Fruit fly (Drosophila melanogaster) whole organism, embryonic: ENCODE results near the gene CG6414.

ENCODE experiments used
- Bteb2 ChIP-seq: fragments of 200-800 bp; sonication (Bioruptor generic); optimal IDR thresholded peaks from 2 replicates; lab custom pipeline; 2016; ENCODE audit warnings: missing biosample characterization, missing genetic modification characterization
- CG10209 ChIP-seq: fragments of 200-800 bp; sonication (Bioruptor generic); optimal IDR thresholded peaks from 3 replicates; lab custom pipeline; 2017; ENCODE audit warnings: missing biosample characterization, mild to moderate bottlenecking, missing genetic modification characterization, missing genetic modification reagents
- CG10366 ChIP-seq: fragments of 200-800 bp; sonication (Bioruptor generic); IDR thresholded peaks from 2 replicates; pipeline ENCODE4 v1.3.6; 2022; ENCODE audit warnings: missing biosample characterization, missing genetic modification characterization
- CG11504 ChIP-seq: fragments of 200-800 bp; sonication (Bioruptor generic); optimal IDR thresholded peaks from 3 replicates; lab custom pipeline; 2019; ENCODE audit warnings: missing biosample characterization, mild to moderate bottlenecking, missing genetic modification characterization, moderate library complexity
- CG12391 ChIP-seq: fragments of 200-800 bp; sonication (Bioruptor generic); optimal IDR thresholded peaks from 3 replicates; lab custom pipeline; 2018; ENCODE audit warnings: missing biosample characterization, mild to moderate bottlenecking, missing genetic modification characterization, moderate library complexity
- CG15696 ChIP-seq: fragments of 200-800 bp; sonication (Bioruptor generic); optimal IDR thresholded peaks from 2 replicates; lab custom pipeline; 2019; ENCODE audit warnings: missing biosample characterization, mild to moderate bottlenecking, missing genetic modification characterization, moderate library complexity
- CG16815 ChIP-seq: fragments of 200-800 bp; sonication (Bioruptor generic); optimal IDR thresholded peaks from 3 replicates; lab custom pipeline; 2017; ENCODE audit warnings: missing biosample characterization, mild to moderate bottlenecking, missing genetic modification characterization
- CG2712 ChIP-seq: fragments of 200-800 bp; optimal IDR thresholded peaks from 3 replicates; lab custom pipeline; 2019; ENCODE audit warnings: missing biosample characterization, mild to moderate bottlenecking, missing genetic modification characterization, moderate library complexity
- CG30403 ChIP-seq: fragments of 200-800 bp; sonication (Bioruptor generic); optimal IDR thresholded peaks from 3 replicates; lab custom pipeline; 2016; ENCODE audit warnings: missing biosample characterization, missing genetic modification characterization
- CG31441 ChIP-seq: fragments of 200-800 bp; sonication (Bioruptor generic); IDR thresholded peaks from 2 replicates; pipeline ENCODE4 v1.3.6; 2022; ENCODE audit warnings: missing biosample characterization, missing genetic modification characterization
- CG33557 ChIP-seq: fragments of 200-800 bp; sonication (Bioruptor generic); optimal IDR thresholded peaks from 2 replicates; lab custom pipeline; 2019; ENCODE audit warnings: missing biosample characterization, mild to moderate bottlenecking, missing genetic modification characterization, moderate library complexity
- CG42726 ChIP-seq: fragments of 200-800 bp; sonication (Bioruptor generic); IDR thresholded peaks from 2 replicates; pipeline ENCODE4 v1.3.6; 2022; ENCODE audit warnings: missing biosample characterization, missing genetic modification characterization; ENCODE audit not compliant: partially characterized antibody
- CG4707 ChIP-seq: fragments of 200-800 bp; sonication (Bioruptor generic); optimal IDR thresholded peaks from 2 replicates; lab custom pipeline; 2018; ENCODE audit warnings: missing biosample characterization, mild to moderate bottlenecking, missing genetic modification characterization, moderate library complexity
- CG4854 ChIP-seq: fragments of 200-800 bp; sonication (Bioruptor generic); optimal IDR thresholded peaks from 2 replicates; lab custom pipeline; 2016; ENCODE audit warnings: missing biosample characterization, missing genetic modification characterization, inconsistent platforms
- CG7372 ChIP-seq: fragments of 200-800 bp; sonication (Bioruptor generic); IDR thresholded peaks from 2 replicates; pipeline ENCODE4 v1.3.6; 2022; ENCODE audit warnings: missing biosample characterization, missing genetic modification characterization
- CG7556 ChIP-seq: fragments of 200-800 bp; sonication (Bioruptor generic); optimal IDR thresholded peaks from 2 replicates; lab custom pipeline; 2017; ENCODE audit warnings: missing biosample characterization, mild to moderate bottlenecking, missing genetic modification characterization
- CG7839 ChIP-seq: fragments of 200-800 bp; sonication (Bioruptor generic); optimal IDR thresholded peaks from 3 replicates; lab custom pipeline; 2018; ENCODE audit warnings: missing biosample characterization, mild to moderate bottlenecking, missing genetic modification characterization, moderate library complexity
- CG7963 ChIP-seq: fragments of 200-800 bp; sonication (Bioruptor generic); IDR thresholded peaks from 3 replicates; pipeline ENCODE4 v1.3.6; 2022; ENCODE audit warnings: missing biosample characterization, missing genetic modification characterization; ENCODE audit not compliant: partially characterized antibody
- CG9727 ChIP-seq: fragments of 200-800 bp; sonication (Bioruptor generic); optimal IDR thresholded peaks from 3 replicates; lab custom pipeline; 2017; ENCODE audit warnings: missing biosample characterization, mild to moderate bottlenecking, missing genetic modification characterization
- D19A ChIP-seq: fragments of 200-800 bp; optimal IDR thresholded peaks from 3 replicates; lab custom pipeline; 2019; ENCODE audit warnings: missing biosample characterization, mild to moderate bottlenecking, missing genetic modification characterization, moderate library complexity
- Dfd ChIP-seq, 2 experiments: fragments of >200 bp; optimal IDR thresholded peaks; 2 replicates each; lab custom pipeline; 2017; ENCODE audit warnings: missing biosample characterization in 2 of 2, missing genetic modification characterization in 2 of 2
- E2f2 ChIP-seq: fragments of 200-800 bp; sonication (Bioruptor generic); IDR thresholded peaks from 2 replicates; pipeline ENCODE4 v1.3.6; 2022; ENCODE audit warnings: missing biosample characterization, missing genetic modification characterization
- Gug ChIP-seq: fragments of 200-800 bp; sonication (Bioruptor generic); IDR thresholded peaks from 4 replicates; pipeline ENCODE4 v1.3.6; 2022; ENCODE audit warnings: missing biosample characterization, missing genetic modification characterization
- H15 ChIP-seq: fragments of 200-800 bp; sonication (Bioruptor generic); IDR thresholded peaks from 3 replicates; pipeline ENCODE4 v1.3.6; 2022; ENCODE audit warnings: missing biosample characterization, missing genetic modification characterization
- HLH3B ChIP-seq: fragments of 200-800 bp; sonication (Bioruptor generic); IDR thresholded peaks from 2 replicates; pipeline ENCODE4 v1.3.6; 2022; ENCODE audit warnings: missing biosample characterization, missing genetic modification characterization
- Hr39 ChIP-seq: fragments of >200 bp; optimal IDR thresholded peaks from 2 replicates; lab custom pipeline; 2017
- Myb ChIP-seq: fragments of 200-800 bp; sonication (Bioruptor generic); optimal IDR thresholded peaks from 2 replicates; lab custom pipeline; 2016; ENCODE audit warnings: missing biosample characterization, missing genetic modification characterization
- Ptx1 ChIP-seq: fragments of 200-800 bp; sonication (Bioruptor generic); IDR thresholded peaks from 2 replicates; pipeline ENCODE4 v1.3.6; 2022; ENCODE audit warnings: missing biosample characterization, missing genetic modification characterization
- Sox102F ChIP-seq: fragments of 200-800 bp; sonication (Bioruptor generic); optimal IDR thresholded peaks from 2 replicates; lab custom pipeline; 2018; ENCODE audit warnings: missing biosample characterization, mild to moderate bottlenecking, missing genetic modification characterization, moderate library complexity
- Stat92E ChIP-seq, 3 experiments: fragments of >200 bp in 2 of 3; fragments of 200-800 bp in 1 of 3; sonication (Bioruptor generic) in 1 of 3; optimal IDR thresholded peaks; 2 replicates each; lab custom pipeline; 2017 to 2019; ENCODE audit warnings: missing biosample characterization in 3 of 3, missing genetic modification characterization in 3 of 3, mild to moderate bottlenecking in 1 of 3, moderate library complexity in 1 of 3
- Xrp1 ChIP-seq: fragments of 200-800 bp; sonication (Bioruptor generic); IDR thresholded peaks from 2 replicates; pipeline ENCODE4 v1.3.6; 2022; ENCODE audit warnings: missing biosample characterization, missing genetic modification characterization
- ci ChIP-seq: fragments of 200-800 bp; sonication (Bioruptor generic); IDR thresholded peaks from 3 replicates; pipeline ENCODE4 v1.3.6; 2022; ENCODE audit warnings: missing biosample characterization, missing genetic modification characterization
- croc ChIP-seq: fragments of 200-800 bp; sonication (Bioruptor generic); conservative IDR thresholded peaks from 3 replicates; pipeline ENCODE4 v1.3.6; 2022; ENCODE audit warnings: missing biosample characterization, missing genetic modification characterization
- dmrt99B ChIP-seq: fragments of 200-800 bp; sonication (Bioruptor generic); optimal IDR thresholded peaks from 2 replicates; lab custom pipeline; 2018; ENCODE audit warnings: missing biosample characterization, mild to moderate bottlenecking, missing genetic modification characterization, moderate library complexity
- gce ChIP-seq: fragments of 200-800 bp; sonication (Bioruptor generic); IDR thresholded peaks from 3 replicates; pipeline ENCODE4 v1.3.6; 2022; ENCODE audit warnings: missing biosample characterization, missing genetic modification characterization
- grau ChIP-seq: fragments of 200-800 bp; optimal IDR thresholded peaks from 3 replicates; lab custom pipeline; 2019; ENCODE audit warnings: missing biosample characterization, mild to moderate bottlenecking, missing genetic modification characterization, moderate library complexity
- knrl ChIP-seq: fragments of 200-800 bp; sonication (Bioruptor generic); IDR thresholded peaks from 3 replicates; pipeline ENCODE4 v1.3.6; 2022; ENCODE audit warnings: missing biosample characterization, missing genetic modification characterization; ENCODE audit not compliant: partially characterized antibody
- mirr ChIP-seq: fragments of 200-800 bp; sonication (Bioruptor generic); optimal IDR thresholded peaks from 3 replicates; lab custom pipeline; 2018; ENCODE audit warnings: missing biosample characterization, mild to moderate bottlenecking, missing genetic modification characterization
- onecut ChIP-seq: fragments of 200-800 bp; sonication (Bioruptor generic); IDR thresholded peaks from 2 replicates; pipeline ENCODE4 v1.3.6; 2022; ENCODE audit warnings: missing biosample characterization, missing genetic modification characterization
- otp ChIP-seq: fragments of 200-800 bp; sonication (Bioruptor generic); IDR thresholded peaks from 3 replicates; pipeline ENCODE4, ENCODE4 v1.3.6; 2022; ENCODE audit warnings: missing biosample characterization, missing genetic modification characterization
- pho ChIP-seq: fragments of 200-800 bp; sonication (Bioruptor generic); optimal IDR thresholded peaks from 2 replicates; lab custom pipeline; 2016; ENCODE audit warnings: missing biosample characterization, missing genetic modification characterization
- phol ChIP-seq: fragments of 200-800 bp; sonication (Bioruptor generic); optimal IDR thresholded peaks from 3 replicates; lab custom pipeline; 2018; ENCODE audit warnings: missing biosample characterization, mild to moderate bottlenecking, missing genetic modification characterization, moderate library complexity
- pnt ChIP-seq: fragments of 200-800 bp; sonication (Bioruptor generic); optimal IDR thresholded peaks from 3 replicates; lab custom pipeline; 2016; ENCODE audit warnings: missing biosample characterization, missing genetic modification characterization
- prd ChIP-seq, 3 experiments: fragments of >200 bp in 2 of 3; fragments of 200-800 bp in 1 of 3; sonication (Bioruptor generic) in 1 of 3; optimal IDR thresholded peaks in 2 of 3; IDR thresholded peaks in 1 of 3; 2 replicates in 2 of 3; 3 replicates in 1 of 3; pipeline versions ENCODE4 v1.3.6 to Lab custom; 2017 to 2022; ENCODE audit warnings: missing biosample characterization in 1 of 3, missing genetic modification characterization in 1 of 3
- sens ChIP-seq: fragments of 200-800 bp; sonication (Bioruptor generic); peaks from one replicate; lab custom pipeline; 2016; ENCODE audit warnings: missing biosample characterization, missing genetic modification characterization
- sisA ChIP-seq: fragments of 200-800 bp; sonication (Bioruptor generic); IDR thresholded peaks from 2 replicates; pipeline ENCODE4 v1.3.6; 2022; ENCODE audit warnings: missing biosample characterization, missing genetic modification characterization
- unpg ChIP-seq: fragments of 200-800 bp; sonication (Bioruptor generic); optimal IDR thresholded peaks from 3 replicates; lab custom pipeline; 2018; ENCODE audit warnings: missing biosample characterization, mild to moderate bottlenecking, missing genetic modification characterization, moderate library complexity
- vvl ChIP-seq: fragments of 200-800 bp; sonication (Bioruptor generic); IDR thresholded peaks from 2 replicates; pipeline ENCODE4 v1.3.6; 2022; ENCODE audit warnings: missing biosample characterization, missing genetic modification characterization

CG6414 gene

dm6 chrX:4020159-4020558, 49.0 kb upstream of the CG6414 start (continued):
- no peak for TF ChIP-seq Bteb2 (GFP tag; lab: Kevin White, UChicago)
- TF ChIP-seq prd (optimal IDR thresholded peaks at IDR 0.05; lab: Kevin White, UChicago) = no peak
- peak; percentile 52; the same call in 2 of the 3 replicates for TF ChIP-seq prd (GFP tag; IDR thresholded peaks at IDR 0.05; lab: Robert Waterston, UW)
- TF ChIP-seq Ptx1 (GFP tag; lab: Robert Waterston, UW) = peak; percentile 35
- peak; percentile 12 for TF ChIP-seq CG7556 (GFP tag; lab: Kevin White, UChicago)
- TF ChIP-seq Dfd (GFP tag; optimal IDR thresholded peaks at IDR 0.05; lab: Kevin White, UChicago) = no peak
- TF ChIP-seq vvl (GFP tag; lab: Robert Waterston, UW) = 0 out of 2 replicates have a peak, but pooled peaks have one; percentile 42
- TF ChIP-seq mirr = no peak
- TF ChIP-seq CG15696 (tag; lab: Kevin White, UChicago) = no peak
- no peak for TF ChIP-seq pho (GFP tag; lab: Kevin White, UChicago)
- no peak for TF ChIP-seq CG7372
- no peak for TF ChIP-seq Myb

DNA sequence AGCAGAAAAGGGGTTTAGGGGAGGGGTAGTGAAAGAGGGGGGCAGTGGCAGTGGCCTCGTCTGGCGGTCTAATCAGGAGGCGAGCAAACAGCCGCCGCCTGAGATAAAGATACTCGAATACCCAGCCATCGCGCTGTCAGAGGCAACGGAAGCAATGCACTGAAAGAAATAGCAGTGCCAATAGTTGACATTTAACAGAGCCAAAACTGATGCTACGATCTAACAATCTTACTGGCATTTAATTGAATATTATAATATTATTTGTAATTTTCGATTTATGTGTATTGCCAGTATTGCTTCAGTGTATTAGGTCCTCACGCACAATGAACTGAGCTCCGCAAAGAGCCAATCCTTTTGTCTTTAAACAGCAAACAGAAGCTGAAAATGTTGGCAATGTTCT, 41.7 kb upstream of the CG6414 start:
- peak; percentile 20 for TF ChIP-seq D19A (tag; lab: Kevin White, UChicago)
- no peak for TF ChIP-seq gce (GFP tag; lab: Robert Waterston, UW)
- TF ChIP-seq knrl (GFP tag; lab: Robert Waterston, UW) = no peak
- peak; percentile 9 for TF ChIP-seq grau (tag; lab: Kevin White, UChicago)
- peak; percentile 43; the same call in 1 of the 2 replicates for TF ChIP-seq Xrp1 (GFP tag; lab: Robert Waterston, UW)
- peak; percentile 5 for TF ChIP-seq CG30403 (GFP tag; lab: Kevin White, UChicago)
- 0 out of 3 replicates have a peak, but pooled peaks have one; percentile 28 for TF ChIP-seq H15 (GFP tag; lab: Robert Waterston, UW)
- TF ChIP-seq CG4707 (GFP tag; lab: Kevin White, UChicago) = no peak
- peak; percentile 15; the same call in 1 of the 2 replicates for TF ChIP-seq E2f2 (GFP tag; lab: Robert Waterston, UW)
- TF ChIP-seq CG11504 = peak; percentile 33
- 0 out of 2 replicates have a peak, but pooled peaks have one; percentile 33 for TF ChIP-seq CG31441
- peak; percentile 7 for TF ChIP-seq CG16815
- no peak for TF ChIP-seq CG42726
- peak; percentile 2 for TF ChIP-seq CG12391 (tag; lab: Kevin White, UChicago)
- TF ChIP-seq pnt (GFP tag; lab: Kevin White, UChicago) = no peak
- TF ChIP-seq CG10366 (GFP tag; lab: Robert Waterston, UW) = no peak; the same call in 1 of the 2 replicates
- TF ChIP-seq ci (GFP tag; lab: Robert Waterston, UW) = 0 out of 3 replicates have a peak, but pooled peaks have one; percentile 46
- peak; percentile 16 for TF ChIP-seq sens
- TF ChIP-seq CG33557 = no peak
- 0 out of 2 replicates have a peak, but pooled peaks have one; percentile 14 for TF ChIP-seq HLH3B (GFP tag; lab: Robert Waterston, UW)
- TF ChIP-seq Sox102F (GFP tag; lab: Kevin White, UChicago) = peak; percentile 6
- peak; percentile 36 for TF ChIP-seq phol (tag; lab: Kevin White, UChicago)
- TF ChIP-seq CG7963 = no peak
- no peak for TF ChIP-seq CG4854 (GFP tag; lab: Kevin White, UChicago)
- TF ChIP-seq Stat92E (GFP tag; optimal IDR thresholded peaks at IDR 0.05; lab: Kevin White, UChicago) = no peak
- peak; percentile 0 for TF ChIP-seq CG10209
- no peak for TF ChIP-seq Hr39 (lab: Kevin White, UChicago)
- peak; percentile 18; the same call in 1 of the 2 replicates for TF ChIP-seq onecut (GFP tag; lab: Robert Waterston, UW)
- TF ChIP-seq CG7839 (tag; lab: Kevin White, UChicago) = peak; percentile 47
- TF ChIP-seq Gug (GFP tag; lab: Robert Waterston, UW) = 0 out of 4 replicates have a peak, but pooled peaks have one; percentile 10
- peak; percentile 30; the same call in 2 of the 3 replicates for TF ChIP-seq croc
- TF ChIP-seq unpg (GFP tag; lab: Kevin White, UChicago) = peak; percentile 19
- peak; percentile 21 for TF ChIP-seq CG9727 (GFP tag; lab: Kevin White, UChicago)
- 0 out of 2 replicates have a peak, but pooled peaks have one; percentile 9 for TF ChIP-seq sisA (GFP tag; lab: Robert Waterston, UW)
- TF ChIP-seq CG2712 (tag; lab: Kevin White, UChicago) = peak; percentile 37
- no peak for TF ChIP-seq Ptx1 (GFP tag; lab: Robert Waterston, UW)
- 0 out of 2 replicates have a peak, but pooled peaks have one; percentile 21 for TF ChIP-seq vvl (GFP tag; lab: Robert Waterston, UW)
- TF ChIP-seq dmrt99B (tag; lab: Kevin White, UChicago) = peak; percentile 36
- TF ChIP-seq otp (GFP tag; lab: Robert Waterston, UW) = no peak
